Fruit fly (Drosophila melanogaster) whole organism: ENCODE measurements around the gene CG10472.

Source experiments
- CG8478 ChIP-seq: fragments of >200 bp; optimal IDR thresholded peaks from 2 replicates; lab custom pipeline; 2018; ENCODE audit warnings: inconsistent platforms
- Dll ChIP-seq: fragments of >200 bp; optimal IDR thresholded peaks from 2 replicates; lab custom pipeline; 2017
- EcR ChIP-seq, 2 experiments: fragments of >200 bp; optimal IDR thresholded peaks; 2 replicates each; lab custom pipeline; 2017; ENCODE audit warnings: missing biosample characterization in 2 of 2, missing genetic modification characterization in 2 of 2, missing genetic modification reagents in 2 of 2

DNA sequence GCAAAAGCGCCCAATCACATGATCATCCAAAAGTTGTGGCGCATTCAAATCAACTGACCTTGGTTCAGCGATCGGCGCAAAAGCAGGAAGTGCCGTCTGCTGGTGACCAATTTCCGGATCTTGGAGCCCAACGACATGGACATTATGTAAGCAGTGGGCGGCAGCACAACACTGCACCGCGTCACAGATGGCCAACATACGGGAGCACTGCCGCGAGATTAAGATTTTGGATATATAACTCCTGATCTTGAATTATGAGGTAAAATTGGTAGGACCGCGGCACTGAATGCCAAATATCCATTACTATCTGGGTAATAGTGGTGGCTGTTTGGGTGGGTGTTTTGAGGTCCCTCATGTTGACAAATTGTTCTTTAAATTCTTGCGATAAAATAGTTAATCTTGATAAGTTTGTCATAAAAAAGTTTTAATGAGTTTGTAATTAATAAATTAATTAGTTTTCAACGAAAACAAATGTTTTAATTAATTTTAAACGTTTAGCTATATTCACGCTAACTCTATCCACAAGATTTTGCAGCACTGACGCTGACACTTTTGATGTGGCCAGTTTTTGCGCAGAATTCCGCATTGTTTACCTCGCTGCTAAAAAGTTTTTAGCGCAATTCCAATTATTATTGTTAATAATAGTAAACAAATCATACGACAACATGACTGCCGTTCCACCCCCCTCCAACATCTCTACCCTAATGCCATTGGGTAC, 12.4 kb upstream of the CG10472 start, which contains the start of the genes CG13295 and CG6610:
- TF ChIP-seq CG8478 (lab: Kevin White, UChicago) (no peak), EcR (GFP tag; optimal IDR thresholded peaks at IDR 0.05; lab: Kevin White, UChicago) (no peak), Dll (no peak)
